Worm (Caenorhabditis elegans) whole organism, L4 larva: ENCODE data around the gene sre-54.

Source experiments
- F10B5.3 ChIP-seq: sonication (generic microtip); optimal IDR thresholded peaks from 2 replicates; lab custom pipeline; 2016; ENCODE audit warnings: mild to moderate bottlenecking, missing genetic modification characterization, missing compliant biosample characterization
- fkh-10 ChIP-seq: fragments of 150-350 bp; optimal IDR thresholded peaks from 2 replicates; lab custom pipeline; 2014; ENCODE audit warnings: missing biosample characterization, missing genetic modification reagents, missing genetic modification characterization
- hmg-1.1 ChIP-seq: fragments of 200-800 bp; sonication (Bioruptor generic); IDR thresholded peaks from 2 replicates; pipeline ENCODE4 v1.3.6; 2022; ENCODE audit warnings: missing genetic modification reagents, missing genetic modification characterization, missing compliant biosample characterization
- lin-29 ChIP-seq: fragments of 200-800 bp; sonication (Bioruptor generic); IDR thresholded peaks from 2 replicates; pipeline ENCODE4 v1.3.6; 2022; ENCODE audit warnings: missing genetic modification reagents, missing genetic modification characterization, missing compliant biosample characterization
- lin-38 ChIP-seq: fragments of 200-800 bp; sonication (Bioruptor generic); IDR thresholded peaks from 2 replicates; pipeline ENCODE4 v1.3.6; 2022; ENCODE audit warnings: missing genetic modification reagents, missing genetic modification characterization, missing compliant biosample characterization
- lin-39 ChIP-seq: fragments of 150-350 bp; optimal IDR thresholded peaks from 2 replicates; lab custom pipeline; 2014; ENCODE audit warnings: missing biosample characterization, missing genetic modification reagents, missing genetic modification characterization
- nhr-11 ChIP-seq: fragments of 150-350 bp; optimal IDR thresholded peaks from 2 replicates; lab custom pipeline; 2014; ENCODE audit warnings: missing biosample characterization, missing genetic modification characterization
- nhr-28 ChIP-seq: fragments of 150-350 bp; optimal IDR thresholded peaks from 2 replicates; lab custom pipeline; 2014; ENCODE audit warnings: missing biosample characterization, missing genetic modification characterization
- pha-4 ChIP-seq, 2 experiments: fragments of 150-350 bp in 1 of 2; fragments of 200-800 bp in 1 of 2; sonication (Bioruptor generic) in 1 of 2; IDR thresholded peaks in 1 of 2; optimal IDR thresholded peaks in 1 of 2; 2 replicates each; pipeline versions ENCODE4 v1.3.6 to Lab custom; 2014 to 2022; ENCODE audit warnings: missing genetic modification characterization in 2 of 2, missing genetic modification reagents in 2 of 2, missing biosample characterization in 1 of 2, missing compliant biosample characterization in 1 of 2
- pqm-1 ChIP-seq: sonication (generic microtip); optimal IDR thresholded peaks from 2 replicates; lab custom pipeline; 2017; ENCODE audit warnings: missing biosample characterization, missing genetic modification characterization
- skn-1 ChIP-seq: fragments of 150-350 bp; optimal IDR thresholded peaks from 2 replicates; lab custom pipeline; 2014; ENCODE audit warnings: missing biosample characterization, missing genetic modification characterization
- zag-1 ChIP-seq: fragments of 150-350 bp; optimal IDR thresholded peaks from 2 replicates; lab custom pipeline; 2014; ENCODE audit warnings: missing biosample characterization, missing genetic modification characterization

DNA sequence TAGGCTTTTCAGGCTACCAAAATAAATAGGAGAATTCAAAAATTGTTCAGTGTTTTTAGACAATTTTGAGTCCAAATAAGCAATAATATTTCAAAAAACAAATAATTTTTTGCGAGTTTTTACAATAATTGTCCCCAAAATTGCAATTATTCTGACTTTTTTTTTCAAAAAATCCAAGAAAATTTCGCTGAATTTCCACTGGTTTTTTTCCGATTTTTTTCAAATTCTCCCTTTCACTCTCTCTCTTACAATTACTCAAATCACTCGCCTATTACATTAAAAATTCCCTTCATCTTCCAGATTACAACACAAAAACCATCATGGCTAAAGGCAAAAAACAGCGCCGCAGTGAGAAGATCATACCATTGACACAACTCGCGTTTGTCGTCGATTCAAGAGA is 43.6 kb upstream of the sre-54 start, which contains the start of gene Y57A10A.31:
- TF ChIP-seq nhr-11 = no peak
- TF ChIP-seq skn-1 (tag; lab: Kevin White, UChicago) = no peak
- no peak for TF ChIP-seq lin-29
- TF ChIP-seq lin-39 (tag; lab: Kevin White, UChicago) = no peak
- TF ChIP-seq pqm-1 (tag; lab: Kevin White, UChicago) = no peak
- no peak for TF ChIP-seq F10B5.3 (tag; lab: Kevin White, UChicago)
- TF ChIP-seq zag-1 = no peak
- no peak for TF ChIP-seq lin-38
- TF ChIP-seq pha-4 (GFP tag; IDR thresholded peaks at IDR 0.05; lab: Robert Waterston, UW) = no peak
- TF ChIP-seq pha-4 (tag; optimal IDR thresholded peaks at IDR 0.05; lab: Kevin White, UChicago) = no peak
- TF ChIP-seq nhr-28 (tag; lab: Kevin White, UChicago) = no peak
- no peak for TF ChIP-seq fkh-10 (GFP tag; lab: Kevin White, UChicago)
- TF ChIP-seq hmg-1.1 (GFP tag; lab: Robert Waterston, UW) = no peak
